Fruit fly (Drosophila melanogaster) whole organism, embryonic: ENCODE data around the gene Rrp1.

ENCODE experiments used
- Antp ChIP-seq: fragments of 200-800 bp; sonication (Bioruptor generic); optimal IDR thresholded peaks from 3 replicates; lab custom pipeline; 2016; ENCODE audit warnings: missing biosample characterization, missing genetic modification characterization
- Bgb ChIP-seq: fragments of 200-800 bp; sonication (Bioruptor generic); IDR thresholded peaks from 2 replicates; pipeline ENCODE4 v1.3.6; 2022; ENCODE audit warnings: missing biosample characterization, missing genetic modification characterization; ENCODE audit not compliant: partially characterized antibody
- Blimp-1 ChIP-seq: fragments of 200-800 bp; sonication (Bioruptor generic); optimal IDR thresholded peaks from 3 replicates; lab custom pipeline; 2018; ENCODE audit warnings: missing biosample characterization, missing genetic modification characterization, mild to moderate bottlenecking, moderate library complexity, missing genetic modification reagents
- CG10979 ChIP-seq: fragments of 200-800 bp; sonication (Bioruptor generic); optimal IDR thresholded peaks from 2 replicates; lab custom pipeline; 2018; ENCODE audit warnings: missing biosample characterization, mild to moderate bottlenecking, missing genetic modification characterization, moderate library complexity
- CG11093 ChIP-seq: fragments of 200-800 bp; sonication (Bioruptor generic); IDR thresholded peaks from 3 replicates; pipeline ENCODE4 v1.3.6; 2022; ENCODE audit warnings: missing biosample characterization, missing genetic modification characterization
- CG11247 ChIP-seq: fragments of 200-800 bp; sonication (Bioruptor generic); IDR thresholded peaks from 2 replicates; pipeline ENCODE4 v1.3.6; 2022; ENCODE audit warnings: missing biosample characterization, missing genetic modification characterization
- CG11695 ChIP-seq: fragments of 200-800 bp; sonication (Bioruptor generic); IDR thresholded peaks from 3 replicates; pipeline ENCODE4 v1.3.6; 2022; ENCODE audit warnings: missing biosample characterization, missing genetic modification characterization
- CG12391 ChIP-seq: fragments of 200-800 bp; sonication (Bioruptor generic); optimal IDR thresholded peaks from 3 replicates; lab custom pipeline; 2018; ENCODE audit warnings: missing biosample characterization, mild to moderate bottlenecking, missing genetic modification characterization, moderate library complexity
- CG12659 ChIP-seq: fragments of 200-800 bp; sonication (Bioruptor generic); optimal IDR thresholded peaks from 3 replicates; lab custom pipeline; 2017; ENCODE audit warnings: mild to moderate bottlenecking, missing biosample characterization, missing genetic modification reagents, missing genetic modification characterization
- CG13296 ChIP-seq: fragments of 200-800 bp; sonication (Bioruptor generic); optimal IDR thresholded peaks from 3 replicates; lab custom pipeline; 2018; ENCODE audit warnings: missing biosample characterization, mild to moderate bottlenecking, missing genetic modification characterization
- CG14710 ChIP-seq: fragments of 200-800 bp; sonication (Bioruptor generic); optimal IDR thresholded peaks from 3 replicates; lab custom pipeline; 2019; ENCODE audit warnings: missing biosample characterization, mild to moderate bottlenecking, missing genetic modification characterization, moderate library complexity
- CG17385 ChIP-seq: fragments of 200-800 bp; sonication (Bioruptor generic); optimal IDR thresholded peaks from 3 replicates; lab custom pipeline; 2018; ENCODE audit warnings: missing biosample characterization, mild to moderate bottlenecking, missing genetic modification characterization
- CG2116 ChIP-seq: fragments of 200-800 bp; sonication (Bioruptor generic); optimal IDR thresholded peaks from 3 replicates; lab custom pipeline; 2018; ENCODE audit warnings: missing biosample characterization, mild to moderate bottlenecking, missing genetic modification characterization
- CG30020 ChIP-seq: fragments of 200-800 bp; optimal IDR thresholded peaks from 2 replicates; lab custom pipeline; 2019; ENCODE audit warnings: missing biosample characterization, mild to moderate bottlenecking, missing genetic modification characterization, moderate library complexity
- CG34224 ChIP-seq: fragments of 200-800 bp; sonication (Bioruptor generic); IDR thresholded peaks from 3 replicates; pipeline ENCODE4 v1.3.6; 2022; ENCODE audit warnings: missing biosample characterization, missing genetic modification characterization; ENCODE audit not compliant: partially characterized antibody
- CG42726 ChIP-seq: fragments of 200-800 bp; sonication (Bioruptor generic); IDR thresholded peaks from 2 replicates; pipeline ENCODE4 v1.3.6; 2022; ENCODE audit warnings: missing biosample characterization, missing genetic modification characterization; ENCODE audit not compliant: partially characterized antibody
- CG5245 ChIP-seq: fragments of 200-800 bp; sonication (Bioruptor generic); optimal IDR thresholded peaks from 3 replicates; lab custom pipeline; 2016; ENCODE audit warnings: missing biosample characterization, missing genetic modification characterization
- CG6254 ChIP-seq: fragments of 200-800 bp; sonication (Bioruptor generic); optimal IDR thresholded peaks from 3 replicates; lab custom pipeline; 2017; ENCODE audit warnings: mild to moderate bottlenecking, missing biosample characterization, missing genetic modification reagents, missing genetic modification characterization
- CG7372 ChIP-seq: fragments of 200-800 bp; sonication (Bioruptor generic); IDR thresholded peaks from 2 replicates; pipeline ENCODE4 v1.3.6; 2022; ENCODE audit warnings: missing biosample characterization, missing genetic modification characterization
- CG9215 ChIP-seq: fragments of 200-800 bp; sonication (Bioruptor generic); IDR thresholded peaks from 2 replicates; pipeline ENCODE4 v1.3.6; 2022; ENCODE audit warnings: missing biosample characterization, missing genetic modification characterization
- Camta ChIP-seq: fragments of 200-800 bp; sonication (Bioruptor generic); optimal IDR thresholded peaks from 2 replicates; lab custom pipeline; 2016; ENCODE audit warnings: missing biosample characterization, missing genetic modification characterization
- CrebB ChIP-seq: fragments of 200-800 bp; sonication (Bioruptor generic); optimal IDR thresholded peaks from 3 replicates; lab custom pipeline; 2018; ENCODE audit warnings: missing biosample characterization, mild to moderate bottlenecking, missing genetic modification characterization
- Dp ChIP-seq: fragments of 200-800 bp; sonication (Bioruptor generic); optimal IDR thresholded peaks from 2 replicates; lab custom pipeline; 2018; ENCODE audit warnings: missing biosample characterization, mild to moderate bottlenecking, missing genetic modification characterization, moderate library complexity
- ERR ChIP-seq: fragments of 200-800 bp; sonication (Bioruptor generic); optimal IDR thresholded peaks from 2 replicates; lab custom pipeline; 2016; ENCODE audit warnings: missing biosample characterization, missing genetic modification characterization
- Fer3 ChIP-seq: fragments of 200-800 bp; sonication (Bioruptor generic); optimal IDR thresholded peaks from 2 replicates; lab custom pipeline; 2018; ENCODE audit warnings: missing biosample characterization, mild to moderate bottlenecking, missing genetic modification characterization, moderate library complexity
- HLH4C ChIP-seq: fragments of 200-800 bp; sonication (Bioruptor generic); IDR thresholded peaks from 3 replicates; pipeline ENCODE4 v1.3.6; 2022; ENCODE audit warnings: missing biosample characterization, missing genetic modification characterization; ENCODE audit not compliant: partially characterized antibody
- HmgZ ChIP-seq: fragments of 200-800 bp; sonication (Bioruptor generic); optimal IDR thresholded peaks from 2 replicates; lab custom pipeline; 2018; ENCODE audit warnings: missing biosample characterization, mild to moderate bottlenecking, missing genetic modification characterization
- Jarid2 ChIP-seq: fragments of 200-800 bp; sonication (Bioruptor generic); optimal IDR thresholded peaks from 3 replicates; lab custom pipeline; 2017; ENCODE audit warnings: mild to moderate bottlenecking, missing biosample characterization, missing genetic modification reagents, missing genetic modification characterization
- Lim3 ChIP-seq: fragments of 200-800 bp; sonication (Bioruptor generic); IDR thresholded peaks from 2 replicates; pipeline ENCODE4 v1.3.6; 2022; ENCODE audit warnings: missing biosample characterization, missing genetic modification characterization
- MBD-R2 ChIP-seq: fragments of 200-800 bp; sonication (Bioruptor generic); IDR thresholded peaks from 2 replicates; pipeline ENCODE4 v1.3.6; 2022; ENCODE audit warnings: missing biosample characterization, missing genetic modification characterization
- Med ChIP-seq: fragments of 200-800 bp; sonication (Bioruptor generic); peaks from one replicate; lab custom pipeline; 2016; ENCODE audit warnings: missing biosample characterization, missing genetic modification characterization, mild to moderate bottlenecking, inconsistent platforms, moderate library complexity
- Nf-YB ChIP-seq: fragments of 200-800 bp; sonication (Bioruptor generic); optimal IDR thresholded peaks from 3 replicates; lab custom pipeline; 2019; ENCODE audit warnings: missing biosample characterization, mild to moderate bottlenecking, missing genetic modification characterization, moderate library complexity
- Opbp ChIP-seq: fragments of 200-800 bp; sonication (Bioruptor generic); IDR thresholded peaks from 3 replicates; pipeline ENCODE4 v1.3.6; 2022; ENCODE audit warnings: missing biosample characterization, missing genetic modification characterization; ENCODE audit not compliant: partially characterized antibody
- Optix ChIP-seq: fragments of 200-800 bp; sonication (Bioruptor generic); IDR thresholded peaks from 3 replicates; pipeline ENCODE4 v1.3.6; 2022; ENCODE audit warnings: missing biosample characterization, missing genetic modification characterization
- Sin3A ChIP-seq: fragments of >200 bp; optimal IDR thresholded peaks from 2 replicates; lab custom pipeline; 2018
- Tbp ChIP-seq: fragments of >200 bp; optimal IDR thresholded peaks from 2 replicates; lab custom pipeline; 2018; ENCODE audit warnings: missing biosample characterization, missing genetic modification characterization
- ab ChIP-seq: fragments of 200-800 bp; sonication (Bioruptor generic); optimal IDR thresholded peaks from 2 replicates; lab custom pipeline; 2016; ENCODE audit warnings: missing biosample characterization, missing genetic modification characterization
- al ChIP-seq: fragments of 200-800 bp; sonication (Bioruptor generic); IDR thresholded peaks from 2 replicates; pipeline ENCODE4 v1.3.6; 2022; ENCODE audit warnings: missing biosample characterization, missing genetic modification characterization
- bbx ChIP-seq: fragments of 200-800 bp; sonication (Bioruptor generic); IDR thresholded peaks from 2 replicates; pipeline ENCODE4 v1.3.6; 2022; ENCODE audit warnings: missing biosample characterization, missing genetic modification characterization; ENCODE audit not compliant: partially characterized antibody
- btn ChIP-seq: fragments of 200-800 bp; sonication (Bioruptor generic); optimal IDR thresholded peaks from 2 replicates; lab custom pipeline; 2016; ENCODE audit warnings: missing biosample characterization, missing genetic modification characterization
- chif ChIP-seq, 2 experiments: fragments of 200-800 bp; sonication (Bioruptor generic); optimal IDR thresholded peaks; 3 replicates each; lab custom pipeline; 2016; ENCODE audit warnings: missing biosample characterization in 2 of 2, missing genetic modification characterization in 2 of 2
- ci ChIP-seq: fragments of 200-800 bp; sonication (Bioruptor generic); IDR thresholded peaks from 3 replicates; pipeline ENCODE4 v1.3.6; 2022; ENCODE audit warnings: missing biosample characterization, missing genetic modification characterization
- eyg ChIP-seq: fragments of 200-800 bp; sonication (Bioruptor generic); optimal IDR thresholded peaks from 3 replicates; lab custom pipeline; 2016; ENCODE audit warnings: missing biosample characterization, missing genetic modification characterization
- grau ChIP-seq: fragments of 200-800 bp; optimal IDR thresholded peaks from 3 replicates; lab custom pipeline; 2019; ENCODE audit warnings: missing biosample characterization, mild to moderate bottlenecking, missing genetic modification characterization, moderate library complexity
- pnt ChIP-seq: fragments of 200-800 bp; sonication (Bioruptor generic); optimal IDR thresholded peaks from 3 replicates; lab custom pipeline; 2016; ENCODE audit warnings: missing biosample characterization, missing genetic modification characterization
- pzg ChIP-seq: fragments of 200-800 bp; sonication (Bioruptor generic); optimal IDR thresholded peaks from 3 replicates; lab custom pipeline; 2018; ENCODE audit warnings: missing biosample characterization, mild to moderate bottlenecking, missing genetic modification characterization, moderate library complexity
- salm ChIP-seq: fragments of 200-800 bp; sonication (Bioruptor generic); optimal IDR thresholded peaks from 2 replicates; lab custom pipeline; 2018; ENCODE audit warnings: missing biosample characterization, mild to moderate bottlenecking, missing genetic modification characterization
- ttk ChIP-seq: fragments of 200-800 bp; sonication (Bioruptor generic); IDR thresholded peaks from 2 replicates; pipeline ENCODE4 v2.1.2; 2022; ENCODE audit warnings: missing biosample characterization, missing genetic modification characterization
- unpg ChIP-seq: fragments of 200-800 bp; sonication (Bioruptor generic); optimal IDR thresholded peaks from 3 replicates; lab custom pipeline; 2018; ENCODE audit warnings: missing biosample characterization, mild to moderate bottlenecking, missing genetic modification characterization, moderate library complexity
- vfl ChIP-seq: fragments of 200-800 bp; sonication (Bioruptor generic); optimal IDR thresholded peaks from 2 replicates; lab custom pipeline; 2016; ENCODE audit warnings: missing biosample characterization, missing genetic modification characterization
- zen2 ChIP-seq: fragments of 200-800 bp; sonication (Bioruptor generic); IDR thresholded peaks from 3 replicates; pipeline ENCODE4 v1.3.6; 2022; ENCODE audit warnings: missing biosample characterization, missing genetic modification characterization; ENCODE audit not compliant: partially characterized antibody

The Rrp1 gene

DNA sequence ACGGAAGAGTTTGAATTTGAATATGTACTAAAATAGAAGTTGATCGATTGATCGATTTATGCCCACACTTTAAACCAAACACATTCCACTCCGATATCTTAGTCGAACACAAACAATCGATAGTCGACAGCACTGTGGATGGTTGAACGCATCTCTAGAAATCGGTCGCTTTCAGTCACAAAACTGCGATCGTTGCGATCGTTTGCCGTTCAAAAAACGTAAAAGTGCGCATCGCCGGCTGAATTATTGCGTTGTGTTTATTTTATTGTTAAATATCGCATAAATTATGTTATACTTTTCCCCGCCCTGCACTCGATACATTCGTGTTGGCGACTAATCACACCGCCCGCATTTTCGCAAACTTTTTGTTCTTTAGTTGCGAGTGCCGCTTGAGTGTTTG, 26.8 kb upstream of the Rrp1 start, which contains the start of gene Ccdc85 (continued):
- peak; percentile 32 for TF ChIP-seq CG10979 (tag; lab: Kevin White, UChicago)
- TF ChIP-seq bbx = peak; percentile 99
- no peak for TF ChIP-seq Lim3
- TF ChIP-seq CG5245 (GFP tag; lab: Kevin White, UChicago) = no peak
- TF ChIP-seq pnt = no peak
- peak; percentile 88 for TF ChIP-seq CG2116 (GFP tag; lab: Kevin White, UChicago)
- peak; percentile 51 for TF ChIP-seq CG12659 (GFP tag; lab: Kevin White, UChicago)
- peak; percentile 2 for TF ChIP-seq CG13296 (GFP tag; lab: Kevin White, UChicago)
- peak; percentile 97 for TF ChIP-seq CG34224 (GFP tag; lab: Robert Waterston, UW)
- peak; percentile 67 for TF ChIP-seq Dp
- TF ChIP-seq CG9215 (GFP tag; lab: Robert Waterston, UW) = no peak
- peak; percentile 15 for TF ChIP-seq ERR (GFP tag; lab: Kevin White, UChicago)
- no peak for TF ChIP-seq ab (GFP tag; lab: Kevin White, UChicago)
- no peak for TF ChIP-seq btn (GFP tag; lab: Kevin White, UChicago)
- TF ChIP-seq Opbp (GFP tag; lab: Robert Waterston, UW) = peak; percentile 96
- TF ChIP-seq al (GFP tag; lab: Robert Waterston, UW) = no peak
- TF ChIP-seq zen2 (GFP tag; lab: Robert Waterston, UW) = peak; percentile 98
- no peak for TF ChIP-seq Camta
- no peak for TF ChIP-seq Tbp (GFP tag; lab: Kevin White, UChicago)
- TF ChIP-seq Med = peak; percentile 93
- TF ChIP-seq chif (GFP tag; optimal IDR thresholded peaks at IDR 0.05; lab: Kevin White, UChicago) = peak in 1 of 2 experiments; percentile 24
- TF ChIP-seq Blimp-1 (GFP tag; lab: Kevin White, UChicago) = peak; percentile 24
- TF ChIP-seq CG14710 (tag; lab: Kevin White, UChicago) = peak; percentile 41
- TF ChIP-seq CG11093 (GFP tag; lab: Robert Waterston, UW) = no peak
- TF ChIP-seq CG30020 = peak; percentile 10
- TF ChIP-seq vfl = peak; percentile 23
- TF ChIP-seq CG12391 (tag; lab: Kevin White, UChicago) = peak; percentile 24
- TF ChIP-seq Nf-YB = peak; percentile 18
- peak; percentile 94 for TF ChIP-seq Jarid2
- no peak for TF ChIP-seq eyg (GFP tag; lab: Kevin White, UChicago)
- peak; percentile 76 for TF ChIP-seq ci (GFP tag; lab: Robert Waterston, UW)
- TF ChIP-seq Fer3 (tag; lab: Kevin White, UChicago) = no peak
- TF ChIP-seq MBD-R2 = peak; percentile 36; the same call in 1 of the 2 replicates
- no peak for TF ChIP-seq CG7372 (GFP tag; lab: Robert Waterston, UW)
- no peak for TF ChIP-seq salm (tag; lab: Kevin White, UChicago)
- TF ChIP-seq HLH4C (GFP tag; lab: Robert Waterston, UW) = peak; percentile 99
- TF ChIP-seq grau (tag; lab: Kevin White, UChicago) = peak; percentile 17
- peak; percentile 30 for TF ChIP-seq Sin3A
- TF ChIP-seq HmgZ (tag; lab: Kevin White, UChicago) = peak; percentile 58
- TF ChIP-seq CG17385 (GFP tag; lab: Kevin White, UChicago) = peak; percentile 43
- no peak for TF ChIP-seq CG11695 (GFP tag; lab: Robert Waterston, UW)
- TF ChIP-seq ttk = no peak
- TF ChIP-seq CG42726 (GFP tag; lab: Robert Waterston, UW) = peak; percentile 92
- no peak for TF ChIP-seq CG6254 (GFP tag; lab: Kevin White, UChicago)
- TF ChIP-seq Antp (GFP tag; lab: Kevin White, UChicago) = no peak
- TF ChIP-seq Optix (GFP tag; lab: Robert Waterston, UW) = no peak
- peak; percentile 98 for TF ChIP-seq Bgb (GFP tag; lab: Robert Waterston, UW)
- peak; percentile 25 for TF ChIP-seq unpg
- TF ChIP-seq CG11247 = no peak
- TF ChIP-seq CrebB (tag; lab: Kevin White, UChicago) = peak; percentile 22
- TF ChIP-seq pzg (GFP tag; lab: Kevin White, UChicago) = peak; percentile 80
